Worm (Caenorhabditis elegans) whole organism, L4/young adult: Measurements from ENCODE around the gene grl-12.

ENCODE experiments used
- W03F9.2 ChIP-seq: fragments of 150-350 bp; optimal IDR thresholded peaks from 2 replicates; lab custom pipeline; 2014; ENCODE audit warnings: missing biosample characterization, missing genetic modification characterization
- dao-5 ChIP-seq: sonication (generic microtip); optimal IDR thresholded peaks from 2 replicates; lab custom pipeline; 2016; ENCODE audit warnings: missing genotype, missing genetic modification characterization, moderate library complexity, missing compliant biosample characterization
- him-1 ChIP-seq: sonication (generic microtip); optimal IDR thresholded peaks from 2 replicates; lab custom pipeline; 2016; ENCODE audit warnings: missing genotype, missing genetic modification reagents, missing genetic modification characterization, missing compliant biosample characterization

grl-12 gene

DNA sequence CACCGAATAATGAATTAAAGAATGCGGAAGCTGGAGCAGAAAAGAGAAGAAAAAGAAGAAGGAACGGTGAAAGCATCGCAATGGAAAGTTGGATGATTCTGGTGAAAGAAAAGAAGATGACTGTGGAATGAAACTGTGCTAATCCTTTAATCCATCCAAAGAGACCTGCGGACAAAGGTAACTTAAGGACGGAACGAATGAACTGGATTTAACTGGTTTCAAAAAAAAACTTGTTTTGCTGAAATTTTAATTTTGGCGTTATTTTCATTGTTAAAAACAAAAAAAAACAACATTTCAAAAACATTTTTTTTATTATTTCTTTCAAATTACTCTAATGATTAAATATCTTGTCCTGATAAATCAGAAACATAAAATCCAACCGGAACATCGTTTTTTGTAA, at the start of gene grl-12:
grl-12 (minus strand) TSS at position 101 of the 400 bp plus-strand sequence.
- no peak for TF ChIP-seq W03F9.2 (tag; lab: Kevin White, UChicago)
- no peak for TF ChIP-seq him-1 (tag; lab: Kevin White, UChicago)
- no peak for TF ChIP-seq dao-5

DNA sequence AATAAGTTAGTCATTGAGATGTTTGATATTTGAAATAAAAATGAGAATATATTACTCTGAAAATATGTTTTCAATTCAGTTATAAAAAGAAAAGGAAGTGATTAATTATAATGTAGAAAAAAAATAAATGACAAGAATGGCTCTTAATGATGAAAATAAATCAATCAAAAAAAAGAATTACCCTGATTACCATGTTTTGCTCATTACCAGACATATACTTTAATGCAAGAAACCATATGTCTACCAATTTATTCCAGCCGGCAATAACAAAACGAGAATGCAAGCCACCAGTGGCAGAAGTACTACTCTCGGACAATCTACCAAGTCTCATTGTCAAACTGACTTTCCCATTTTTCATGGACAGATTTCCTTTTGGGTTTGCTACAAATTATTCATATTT, 47.0 kb upstream of the grl-12 start:
- TF ChIP-seq W03F9.2 (tag; lab: Kevin White, UChicago) = no peak
- TF ChIP-seq him-1 (tag; lab: Kevin White, UChicago) = no peak
- no peak for TF ChIP-seq dao-5

DNA sequence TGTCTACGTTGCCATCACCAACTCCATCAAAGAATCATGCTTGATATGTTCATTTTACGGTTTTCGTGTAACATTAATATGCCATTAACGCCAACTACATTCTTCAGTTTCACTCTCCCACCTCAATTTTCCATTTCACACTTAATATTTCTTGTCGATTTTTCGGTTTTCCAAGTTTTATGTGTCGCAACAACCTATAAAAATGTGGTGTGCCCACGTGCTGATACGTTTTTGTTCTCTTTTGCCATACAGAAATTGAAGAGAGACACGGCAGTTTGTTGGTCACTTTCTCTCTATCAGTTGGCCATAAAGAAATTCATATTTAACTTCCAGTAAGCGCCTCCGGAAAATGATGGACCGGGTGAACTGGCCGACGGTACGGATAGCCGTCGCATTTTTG, 45.9 kb upstream of the grl-12 start, which contains the start of gene cln-3.3:
cln-3.3 (plus strand) TSS at position 334 of the 400 bp plus-strand sequence.
- no peak for TF ChIP-seq W03F9.2 (tag; lab: Kevin White, UChicago)
- TF ChIP-seq him-1 (tag; lab: Kevin White, UChicago) = no peak
- no peak for TF ChIP-seq dao-5

DNA sequence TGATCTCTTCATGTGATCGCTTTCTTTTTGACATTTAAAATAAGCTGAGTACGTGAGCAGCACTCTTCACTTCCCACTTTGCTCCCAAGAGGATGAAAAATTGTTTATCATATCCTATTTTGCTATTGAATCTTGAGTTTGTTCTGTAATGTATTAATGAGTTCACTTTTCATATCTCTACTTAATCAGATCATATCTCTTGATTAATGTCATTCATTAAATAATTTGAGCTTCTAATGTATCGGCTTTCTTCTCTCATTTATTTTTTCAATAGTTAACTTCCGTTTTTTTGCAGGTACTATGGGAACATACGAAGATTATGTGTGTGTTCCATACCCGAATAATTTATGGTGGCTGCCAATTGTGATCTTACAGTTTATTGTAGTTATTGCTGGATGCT, 44.2 kb upstream of the grl-12 start, which contains the start of gene ZC190.2:
ZC190.2 (plus strand) TSS at position 301 of the 400 bp plus-strand sequence.
- TF ChIP-seq dao-5 (no peak), W03F9.2 (tag; lab: Kevin White, UChicago) (no peak), him-1 (tag; lab: Kevin White, UChicago) (no peak)

DNA sequence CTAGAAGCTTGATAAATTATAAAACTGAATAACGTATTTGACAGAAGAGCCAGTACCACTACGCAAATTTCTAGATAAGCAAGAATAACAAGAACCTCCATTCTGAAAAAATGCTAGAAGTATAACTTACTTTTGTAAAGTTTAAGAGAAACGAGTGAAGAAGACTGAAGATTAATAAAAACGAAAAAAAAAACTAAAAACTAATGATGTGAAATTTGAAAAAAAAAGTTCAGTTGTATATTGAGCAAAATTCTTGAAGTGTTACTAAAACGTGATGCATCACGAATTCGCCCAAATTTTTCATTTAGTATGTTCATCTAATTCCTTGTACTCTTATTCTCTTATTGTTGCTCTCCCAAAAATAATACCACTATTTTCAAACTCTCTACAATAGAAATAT, 40.4 kb upstream of the grl-12 start, which contains the start of gene ZC190.6:
ZC190.6 (minus strand) TSS at position 101 of the 400 bp plus-strand sequence.
- TF ChIP-seq W03F9.2 (tag; lab: Kevin White, UChicago) = no peak
- no peak for TF ChIP-seq him-1 (tag; lab: Kevin White, UChicago)
- no peak for TF ChIP-seq dao-5

DNA sequence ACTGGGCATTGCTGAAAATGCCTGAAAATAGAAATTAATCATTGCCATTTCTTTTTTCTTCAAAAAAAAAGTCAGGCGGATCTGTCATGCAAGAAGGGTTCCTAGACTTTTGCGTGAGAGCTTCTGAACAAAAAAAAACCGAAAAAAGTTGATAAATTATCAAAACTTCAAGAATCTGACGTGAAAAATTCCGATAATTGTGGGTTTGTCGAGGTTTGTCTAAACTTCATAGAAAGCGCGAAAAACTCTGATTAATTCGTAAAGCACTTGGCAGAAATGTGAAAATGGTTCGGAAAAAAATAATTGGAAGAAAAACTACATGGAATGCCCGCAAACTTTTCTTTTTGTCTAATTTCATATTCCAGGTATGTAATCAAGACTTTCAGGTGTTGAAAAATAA, 36.7 kb upstream of the grl-12 start, which contains the start of gene ZC190.5:
ZC190.5 (minus strand) TSS at position 101 of the 400 bp plus-strand sequence.
- TF ChIP-seq W03F9.2 (tag; lab: Kevin White, UChicago) (no peak), dao-5 (no peak), him-1 (tag; lab: Kevin White, UChicago) (no peak)

DNA sequence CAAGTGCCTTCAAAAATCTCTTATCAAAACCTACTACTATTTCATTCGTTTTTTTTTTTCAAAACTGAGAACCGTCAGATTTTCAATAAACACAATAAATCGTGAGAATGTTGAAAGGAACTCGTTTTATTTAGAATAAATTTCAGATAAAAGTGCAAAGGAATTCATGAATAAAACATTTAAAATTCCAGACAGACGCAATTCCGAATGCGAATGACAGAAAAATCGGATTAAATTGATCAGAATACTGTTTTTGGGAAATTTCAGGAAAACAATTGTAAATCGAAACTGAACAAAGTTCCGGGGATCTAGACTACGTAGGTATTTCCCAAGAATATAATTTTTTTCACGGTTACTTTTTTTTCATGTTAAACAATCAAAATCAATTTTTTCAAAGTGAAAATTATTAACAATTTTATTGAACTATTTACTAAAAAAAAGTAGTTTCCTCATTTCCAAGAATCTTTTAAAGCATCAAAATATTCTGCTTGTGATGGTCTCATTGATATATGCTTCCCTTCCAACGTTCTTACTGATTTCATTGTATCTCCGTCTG, 34.8 kb upstream of the grl-12 start:
- TF ChIP-seq W03F9.2 (tag; lab: Kevin White, UChicago) (no peak), dao-5 (no peak), him-1 (tag; lab: Kevin White, UChicago) (no peak)

DNA sequence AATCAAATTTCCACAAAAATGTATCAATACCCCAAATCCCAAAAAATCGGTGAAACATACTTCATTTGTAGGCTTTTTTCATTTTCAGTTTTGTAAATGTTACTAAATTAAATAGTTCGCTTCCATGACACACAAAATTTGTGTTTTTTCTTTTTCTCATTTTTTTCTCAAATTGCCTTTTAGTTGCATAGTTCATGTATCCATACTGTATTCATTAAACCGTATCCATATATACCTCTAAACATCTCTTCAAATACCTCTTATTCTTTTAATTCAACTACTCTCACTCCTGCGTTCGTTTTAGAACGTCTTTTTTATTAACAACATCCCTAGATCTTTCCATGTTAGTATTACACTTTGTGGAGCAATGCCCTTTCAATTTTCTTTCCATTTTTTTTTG, 34.0 kb upstream of the grl-12 start:
- TF ChIP-seq W03F9.2 (tag; lab: Kevin White, UChicago) (no peak), dao-5 (no peak), him-1 (tag; lab: Kevin White, UChicago) (no peak)

DNA sequence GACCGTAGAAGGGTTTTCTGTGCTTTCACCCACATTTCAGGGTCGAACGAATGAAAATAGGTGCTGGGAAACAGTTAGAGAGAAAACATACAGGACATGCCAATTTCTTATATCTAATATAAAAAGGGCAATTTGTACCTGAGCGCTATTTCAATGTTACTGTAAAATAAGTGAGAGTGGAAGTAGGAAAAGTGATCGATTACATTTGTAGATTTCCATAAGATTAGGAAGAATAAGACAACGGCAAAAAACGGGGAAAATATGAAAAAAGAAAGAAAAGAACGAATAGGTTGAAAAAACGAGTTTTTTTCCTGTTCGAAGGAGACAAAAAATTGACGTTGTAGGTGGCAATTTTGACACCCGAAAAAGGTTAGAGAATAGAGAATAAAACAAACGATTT, 31.4 kb upstream of the grl-12 start:
- TF ChIP-seq dao-5 (no peak), him-1 (tag; lab: Kevin White, UChicago) (no peak), W03F9.2 (tag; lab: Kevin White, UChicago) (no peak)

DNA sequence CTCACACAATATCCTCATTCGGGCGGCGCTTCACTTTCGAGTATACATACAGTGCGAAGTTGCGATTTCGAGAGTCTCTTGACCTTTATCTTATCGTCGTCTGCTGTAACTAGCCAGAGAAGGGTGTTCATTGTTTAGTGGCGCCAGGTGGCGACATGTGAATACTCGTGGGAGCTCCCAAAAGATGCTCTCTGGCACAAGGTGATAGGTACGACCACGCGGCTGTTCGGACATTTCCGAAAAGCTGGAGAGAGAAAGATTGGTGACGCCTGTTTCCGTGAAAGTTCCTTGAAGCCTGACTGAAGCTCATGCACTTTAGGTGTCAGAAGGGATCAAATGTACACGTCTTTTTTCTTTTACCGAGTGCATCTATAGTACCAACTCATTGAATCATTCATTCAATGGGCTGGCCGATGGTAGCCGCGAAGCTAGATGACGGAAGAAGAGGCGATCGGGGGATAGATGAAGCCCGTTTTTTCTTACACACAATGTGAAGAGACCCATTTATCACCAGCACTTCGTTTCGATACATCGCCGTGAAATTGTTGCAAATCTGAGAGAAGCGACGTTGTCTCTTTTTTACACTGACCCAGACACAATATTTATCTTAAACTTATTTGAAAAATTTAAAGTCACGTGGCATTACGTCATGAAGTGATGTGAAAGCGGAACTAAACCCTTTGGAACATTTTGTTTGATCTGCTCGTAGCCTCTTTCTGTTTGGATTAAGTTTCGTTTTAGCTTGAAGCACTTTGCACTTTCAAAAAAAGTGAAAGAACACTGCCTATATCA, 30.6 kb upstream of the grl-12 start:
- TF ChIP-seq dao-5 = no peak

DNA sequence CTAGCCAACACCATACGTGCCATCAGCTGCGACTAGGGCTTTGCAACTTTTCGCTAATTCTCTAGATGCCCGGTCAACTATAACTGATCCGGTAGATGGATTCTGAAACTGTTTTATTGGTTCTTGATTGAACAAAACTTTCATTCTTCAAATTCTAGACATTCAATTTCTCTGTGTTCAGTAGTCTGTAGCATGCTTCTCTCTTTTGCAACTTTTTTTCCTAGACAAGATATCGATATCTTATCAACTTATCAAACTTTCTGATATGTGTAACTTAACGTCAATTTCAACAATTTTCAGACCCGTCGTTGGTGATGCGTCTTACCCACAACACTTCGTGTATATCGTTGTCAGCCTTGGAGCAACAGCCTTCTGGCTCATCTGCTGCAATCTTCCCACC, 29.0 kb upstream of the grl-12 start, which contains the start of gene ZC190.4:
ZC190.4 (plus strand) TSS at position 301 of the 400 bp plus-strand sequence.
- TF ChIP-seq him-1 (tag; lab: Kevin White, UChicago) (no peak), dao-5 (no peak), W03F9.2 (tag; lab: Kevin White, UChicago) (no peak)

DNA sequence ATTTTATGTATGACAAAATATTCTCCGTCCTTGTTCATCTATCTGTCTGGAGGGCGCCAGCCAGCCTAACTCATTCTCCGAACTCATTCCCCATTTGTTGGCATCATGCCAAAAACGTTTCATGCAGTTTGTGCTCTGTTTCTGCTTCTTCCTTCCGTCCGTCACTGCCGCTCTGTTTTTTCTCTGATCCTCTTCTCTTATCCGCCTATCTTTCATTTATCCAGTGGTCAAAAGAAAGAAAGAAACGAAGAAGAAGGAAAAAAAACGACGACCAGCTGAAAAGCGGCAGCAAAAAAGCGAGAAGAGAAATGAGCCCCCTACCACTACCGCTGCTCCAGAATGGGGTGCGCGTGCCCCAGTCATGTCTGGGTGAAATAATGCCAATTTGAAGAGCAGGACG, 26.2 kb upstream of the grl-12 start:
- TF ChIP-seq dao-5 (no peak), W03F9.2 (tag; lab: Kevin White, UChicago) (no peak), him-1 (tag; lab: Kevin White, UChicago) (no peak)

DNA sequence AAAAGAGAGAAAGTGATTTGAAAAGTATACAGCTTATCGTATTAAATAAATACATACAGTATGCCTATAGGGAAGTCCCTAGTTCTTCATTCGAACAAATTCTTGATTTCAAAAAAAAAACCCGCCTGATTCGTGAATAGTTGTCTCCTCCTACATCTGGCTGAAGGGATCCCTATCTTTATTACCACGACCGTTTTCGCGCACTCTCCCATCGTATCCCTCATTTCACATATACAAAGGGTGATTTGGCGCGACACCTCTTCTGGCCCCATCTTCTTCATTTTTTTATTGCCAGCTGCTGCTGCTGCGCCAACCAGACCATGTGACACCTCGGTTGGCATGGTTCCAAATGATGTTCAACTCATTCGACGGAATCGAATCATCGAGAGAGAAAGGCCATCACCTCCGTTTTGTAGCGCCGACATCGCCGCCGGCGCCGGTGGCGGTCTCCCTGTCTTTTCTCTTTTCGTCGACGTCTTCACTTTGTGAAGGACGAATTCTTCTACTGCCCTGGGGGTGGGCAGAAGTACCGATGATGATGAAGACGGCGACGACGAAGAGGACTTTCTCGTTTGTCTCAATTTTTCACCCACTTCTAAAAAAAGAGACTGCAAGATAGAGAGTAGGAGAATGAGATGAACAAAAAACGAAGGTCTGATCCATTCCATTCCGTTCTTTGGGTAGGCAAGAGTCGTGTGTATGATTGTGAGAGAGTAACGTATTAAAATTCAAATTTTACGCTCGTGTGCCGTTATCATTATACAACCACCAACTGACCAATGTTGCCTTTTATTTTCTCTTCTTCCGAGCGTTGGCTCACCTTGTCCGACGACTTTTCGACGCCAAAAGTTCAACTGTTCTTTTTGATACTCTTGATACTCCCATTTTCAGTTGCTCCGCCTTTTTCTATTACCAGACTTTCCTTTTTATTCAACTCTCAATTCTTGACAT, 25.5 kb upstream of the grl-12 start:
- TF ChIP-seq dao-5 (no peak), him-1 (tag; lab: Kevin White, UChicago) (no peak), W03F9.2 (tag; lab: Kevin White, UChicago) (no peak)
